Worm (Caenorhabditis elegans) whole organism, mixed stage, embryonic: Measurements from ENCODE around the gene dlc-2.

ENCODE experiments used
- blmp-1 ChIP-seq: fragments of 150-350 bp; optimal IDR thresholded peaks from 2 replicates; lab custom pipeline; 2014; ENCODE audit warnings: missing biosample characterization, missing genetic modification characterization
- ceh-39 ChIP-seq: fragments of 150-350 bp; optimal IDR thresholded peaks from 2 replicates; lab custom pipeline; 2014; ENCODE audit warnings: missing biosample characterization, missing genetic modification characterization
- ceh-43 ChIP-seq: fragments of 200-800 bp; sonication (Bioruptor generic); optimal IDR thresholded peaks from 2 replicates; lab custom pipeline; 2018; ENCODE audit warnings: mild to moderate bottlenecking, missing genetic modification characterization, moderate library complexity, missing compliant biosample characterization
- ceh-83 ChIP-seq: fragments of 200-800 bp; sonication (Bioruptor generic); optimal IDR thresholded peaks from 2 replicates; lab custom pipeline; 2018; ENCODE audit warnings: mild to moderate bottlenecking, missing genetic modification characterization, missing compliant biosample characterization
- ces-1 ChIP-seq: fragments of 150-350 bp; optimal IDR thresholded peaks from 2 replicates; lab custom pipeline; 2014; ENCODE audit warnings: missing biosample characterization, missing genetic modification reagents, missing genetic modification characterization
- drap-1 ChIP-seq: fragments of 200-800 bp; sonication (Bioruptor generic); optimal IDR thresholded peaks from 3 replicates; lab custom pipeline; 2018; ENCODE audit warnings: mild to moderate bottlenecking, missing genetic modification characterization, missing compliant biosample characterization
- elt-3 ChIP-seq: fragments of 150-350 bp; optimal IDR thresholded peaks from 2 replicates; lab custom pipeline; 2014; ENCODE audit warnings: missing biosample characterization, missing genetic modification characterization
- flh-1 ChIP-seq: fragments of 200-800 bp; sonication (Bioruptor generic); optimal IDR thresholded peaks from 2 replicates; lab custom pipeline; 2018; ENCODE audit warnings: mild to moderate bottlenecking, missing genetic modification characterization, moderate library complexity, missing compliant biosample characterization
- hlh-1 ChIP-seq: fragments of 150-350 bp; optimal IDR thresholded peaks from 2 replicates; lab custom pipeline; 2014; ENCODE audit warnings: missing biosample characterization, missing genetic modification reagents, missing genetic modification characterization
- lin-13 ChIP-seq: fragments of 150-350 bp; optimal IDR thresholded peaks from 2 replicates; lab custom pipeline; 2014; ENCODE audit warnings: missing biosample characterization, missing genetic modification characterization
- lin-32 ChIP-seq: fragments of 200-800 bp; sonication (Bioruptor generic); optimal IDR thresholded peaks from 2 replicates; lab custom pipeline; 2018; ENCODE audit warnings: mild to moderate bottlenecking, missing genetic modification characterization, missing compliant biosample characterization
- mab-5 ChIP-seq: fragments of 150-350 bp; optimal IDR thresholded peaks from 2 replicates; lab custom pipeline; 2014; ENCODE audit warnings: missing biosample characterization, missing genetic modification characterization
- mls-2 ChIP-seq: sonication (generic microtip); optimal IDR thresholded peaks from 2 replicates; lab custom pipeline; 2016; ENCODE audit warnings: mild to moderate bottlenecking, missing genetic modification characterization, moderate library complexity, missing compliant biosample characterization
- nhr-2 ChIP-seq: fragments of 150-350 bp; optimal IDR thresholded peaks from 2 replicates; lab custom pipeline; 2014; ENCODE audit warnings: missing biosample characterization, missing genetic modification characterization
- nhr-237 ChIP-seq: fragments of 150-350 bp; optimal IDR thresholded peaks from 2 replicates; lab custom pipeline; 2014; ENCODE audit warnings: missing biosample characterization, missing genetic modification characterization
- nhr-76 ChIP-seq: sonication (generic microtip); optimal IDR thresholded peaks from 2 replicates; lab custom pipeline; 2017; ENCODE audit warnings: missing biosample characterization, missing genetic modification characterization
- sem-2 ChIP-seq: fragments of 200-800 bp; sonication (Bioruptor generic); optimal IDR thresholded peaks from 2 replicates; lab custom pipeline; 2018; ENCODE audit warnings: mild to moderate bottlenecking, missing genetic modification characterization, missing compliant biosample characterization
- unc-120 ChIP-seq: sonication (generic microtip); optimal IDR thresholded peaks from 2 replicates; lab custom pipeline; 2017; ENCODE audit warnings: missing genetic modification characterization, missing compliant biosample characterization; ENCODE audit not compliant: poor library complexity, severe bottlenecking
- unc-39 ChIP-seq: fragments of 150-350 bp; optimal IDR thresholded peaks from 2 replicates; lab custom pipeline; 2014; ENCODE audit warnings: missing biosample characterization, missing genetic modification characterization
- ztf-11 ChIP-seq: fragments of 150-350 bp; optimal IDR thresholded peaks from 2 replicates; lab custom pipeline; 2014; ENCODE audit warnings: missing biosample characterization, missing genetic modification characterization

The dlc-2 gene

DNA sequence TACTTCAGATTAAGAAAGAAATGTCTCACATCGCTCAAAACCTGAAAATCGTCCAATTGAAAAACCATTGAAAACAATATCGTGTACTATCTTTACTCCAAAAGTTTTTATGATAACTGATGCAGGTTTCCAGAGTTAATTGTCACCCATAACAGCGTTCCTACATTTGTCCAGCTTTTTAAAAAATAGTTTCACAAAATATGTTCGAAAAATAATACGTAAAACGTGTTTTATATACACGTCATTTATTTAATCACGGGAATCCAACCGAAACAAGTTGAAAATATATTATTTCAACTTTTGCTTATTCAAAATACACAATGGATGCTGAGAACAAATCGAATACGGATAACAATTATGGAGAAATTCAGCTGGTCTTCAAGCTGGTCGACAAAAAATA lies 35.9 kb downstream of the dlc-2 start, which contains the start of gene K08E4.7:
TSS of gene K08E4.7 (plus strand) at position 301 of the 400 bp plus-strand sequence.
- TF ChIP-seq nhr-76 (tag; lab: Kevin White, UChicago) (no peak), ceh-39 (no peak), nhr-2 (tag; lab: Kevin White, UChicago) (no peak), mab-5 (tag; lab: Kevin White, UChicago) (no peak), unc-120 (tag; lab: Kevin White, UChicago) (no peak), flh-1 (GFP tag; lab: Kevin White, UChicago) (no peak), sem-2 (GFP tag; lab: Kevin White, UChicago) (no peak), ceh-83 (no peak), ztf-11 (tag; lab: Kevin White, UChicago) (no peak), hlh-1 (no peak), unc-39 (no peak), elt-3 (no peak), lin-32 (GFP tag; lab: Kevin White, UChicago) (no peak)

DNA sequence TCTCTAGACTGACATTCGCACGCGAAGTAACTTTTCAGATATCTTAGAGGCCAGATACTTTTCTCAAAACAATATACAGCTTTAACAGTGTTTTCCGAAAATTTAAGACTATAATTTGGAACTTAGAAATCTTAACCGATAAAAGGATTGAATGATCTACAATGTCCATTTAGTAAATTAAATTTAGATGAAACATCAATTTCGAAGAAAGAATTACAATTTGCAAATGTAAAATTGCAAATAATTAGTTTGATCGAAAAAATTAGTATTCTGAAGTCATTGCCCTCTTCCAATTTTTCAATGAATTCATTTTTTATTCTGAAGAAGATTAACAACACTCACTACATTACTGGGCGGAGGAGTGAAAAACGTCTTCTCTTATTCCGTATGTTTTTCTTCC lies 42.8 kb downstream of the dlc-2 start, which contains the start of gene bath-37:
TSS of gene bath-37 (plus strand) at position 301 of the 400 bp plus-strand sequence.
- TF ChIP-seq lin-32 (GFP tag; lab: Kevin White, UChicago) (no peak), drap-1 (no peak), ces-1 (GFP tag; lab: Kevin White, UChicago) (no peak), unc-39 (no peak), ceh-43 (GFP tag; lab: Kevin White, UChicago) (no peak), mls-2 (tag; lab: Kevin White, UChicago) (no peak), nhr-237 (tag; lab: Kevin White, UChicago) (no peak), ztf-11 (tag; lab: Kevin White, UChicago) (no peak)

DNA sequence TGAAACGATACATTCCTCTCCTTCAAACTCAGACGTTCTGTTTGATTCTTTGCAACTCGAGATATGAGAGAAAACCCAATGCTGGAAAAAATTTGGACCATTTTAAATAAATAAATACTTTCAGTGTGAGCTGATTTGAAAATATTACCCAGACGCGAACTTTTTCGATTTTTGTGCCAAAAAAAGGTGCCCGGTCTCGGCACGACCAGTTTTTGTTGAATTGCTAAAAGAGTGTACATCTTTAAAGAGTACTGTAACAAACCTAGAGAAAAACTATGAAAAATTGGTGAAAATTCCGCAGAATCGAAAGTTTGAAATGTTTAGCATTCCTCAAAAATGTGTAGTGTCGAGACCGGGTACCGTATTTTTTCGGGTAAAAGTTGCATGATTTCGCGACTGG lies 50.1 kb downstream of the dlc-2 start, which contains the start of gene K08E4.8:
TSS of gene K08E4.8 (minus strand) at position 101 of the 400 bp plus-strand sequence.
- TF ChIP-seq sem-2 (GFP tag; lab: Kevin White, UChicago): no peak
- TF ChIP-seq mls-2 (tag; lab: Kevin White, UChicago): no peak
- no peak for TF ChIP-seq ceh-39
- no peak for TF ChIP-seq lin-13
- TF ChIP-seq blmp-1 (tag; lab: Kevin White, UChicago): no peak
